Fruit fly (Drosophila melanogaster): ENCODE results near the gene CG42716.

CG42716 gene

dm6 chr3L:16048086-16048485 is 14.5 kb downstream of the CG42716 start (continued):
- no peak for TF ChIP-seq CrebA (GFP tag; optimal IDR thresholded peaks at IDR 0.05; ENCODE audit: borderline replicate concordance)
- no peak for TF ChIP-seq Vsx2 (GFP tag; optimal IDR thresholded peaks at IDR 0.05; ENCODE audit: partially characterized antibody)
- TF ChIP-seq CG32264 (GFP tag; optimal IDR thresholded peaks at IDR 0.05), result peak; percentile 44
- peak; percentile 60 for TF ChIP-seq psq (GFP tag; optimal IDR thresholded peaks at IDR 0.05)
- peak; percentile 54 for TF ChIP-seq Hnf4 (GFP tag; optimal IDR thresholded peaks at IDR 0.05)

DNA sequence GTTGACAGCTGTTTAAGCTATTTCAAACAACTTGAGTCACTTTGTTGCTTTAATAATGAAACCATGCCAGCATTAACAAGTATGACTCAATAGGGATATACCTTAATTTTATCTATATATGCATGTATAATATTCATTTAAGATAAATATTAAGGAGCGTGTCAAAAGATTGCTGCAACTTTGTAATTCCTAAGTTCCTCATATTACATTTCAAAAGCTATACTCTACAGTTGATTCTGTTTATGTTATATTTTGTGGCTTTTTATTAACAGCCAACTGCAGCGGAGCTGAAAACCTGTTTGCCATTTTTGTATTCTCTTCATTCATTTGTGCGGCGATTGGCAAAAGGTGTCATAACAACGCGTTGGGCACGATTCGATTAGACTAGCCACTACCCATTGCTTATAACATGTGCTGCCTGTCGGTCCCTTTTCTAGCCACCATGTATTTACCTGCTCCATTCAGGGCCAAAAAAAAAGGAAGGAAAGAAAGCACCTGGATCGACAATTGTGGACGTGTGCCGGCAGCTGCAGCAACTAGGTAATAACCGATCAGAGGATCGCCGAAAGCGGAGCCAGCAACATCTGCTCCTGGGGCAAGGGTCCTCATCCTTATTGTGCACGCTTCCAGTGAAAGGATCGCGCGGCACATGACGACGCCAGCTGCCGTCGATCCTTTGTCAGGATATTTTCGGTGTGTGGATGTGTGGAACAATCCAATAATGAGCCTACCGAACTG is 15.3 kb downstream of the CG42716 start:
- no peak for TF ChIP-seq Hnf4 (GFP tag; optimal IDR thresholded peaks at IDR 0.05)
- TF ChIP-seq sage (GFP tag; optimal IDR thresholded peaks at IDR 0.05), result peak; percentile 3
- no peak for TF ChIP-seq Mio (GFP tag; optimal IDR thresholded peaks at IDR 0.05)
- peak in 1 of 2 experiments; percentile 14 for TF ChIP-seq dl (GFP tag; optimal IDR thresholded peaks at IDR 0.05; ENCODE audit: insufficient read depth in 1 of 2, partially characterized antibody in 2 of 2)
- peak; percentile 15 for TF ChIP-seq rgr (GFP tag; optimal IDR thresholded peaks at IDR 0.05)
- peak; percentile 1 for TF ChIP-seq woc (GFP tag; optimal IDR thresholded peaks at IDR 0.05)

DNA sequence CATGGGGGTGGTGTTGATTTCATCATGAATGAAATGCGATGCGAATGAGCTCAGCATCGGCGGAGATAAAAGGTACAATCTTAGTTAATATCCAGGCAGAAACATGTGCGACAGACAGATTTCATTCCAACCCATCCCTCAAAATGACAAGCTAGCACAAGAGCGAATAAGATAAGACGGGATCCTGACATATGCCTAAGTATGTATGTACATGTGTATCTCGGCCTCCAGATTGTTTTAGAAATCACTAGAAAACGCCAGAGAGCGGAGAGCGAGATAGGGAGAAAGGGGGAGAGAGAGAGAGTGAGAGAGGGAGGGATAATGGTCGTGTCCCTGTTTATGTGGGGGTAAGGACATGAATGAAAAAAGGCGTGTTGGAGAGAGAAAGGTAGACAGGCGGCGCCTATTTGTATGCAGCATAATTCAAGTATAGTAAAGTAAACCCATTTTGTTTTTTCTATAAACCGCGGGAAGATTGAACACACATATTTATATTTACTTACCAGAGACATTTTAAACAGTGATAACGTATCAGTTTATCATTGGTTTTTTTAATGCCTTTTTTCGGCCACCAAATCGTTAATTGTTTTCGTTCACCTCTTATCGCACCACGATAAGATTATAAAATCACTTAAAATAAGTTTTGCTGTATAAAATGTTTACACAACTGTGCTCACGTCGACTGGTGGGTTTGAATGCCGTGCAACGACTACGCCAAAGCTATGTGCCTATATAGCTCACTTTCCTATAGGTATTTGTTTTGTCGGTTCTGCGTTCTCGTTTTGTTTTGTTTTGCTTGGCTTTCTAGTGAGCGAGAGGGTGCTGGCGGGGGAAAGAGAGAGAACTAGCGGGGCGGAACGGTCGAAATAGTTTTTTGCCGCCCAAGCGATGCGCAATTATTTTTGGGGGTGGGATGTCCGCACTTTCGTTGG is 16.6 kb downstream of the CG42716 start:
- TF ChIP-seq lola (GFP tag; optimal IDR thresholded peaks at IDR 0.05), result no peak
- TF ChIP-seq tai (GFP tag; optimal IDR thresholded peaks at IDR 0.05), result no peak
- peak; percentile 6 for TF ChIP-seq Hr83 (GFP tag; optimal IDR thresholded peaks at IDR 0.05; ENCODE audit: poor library complexity, severe bottlenecking)
- TF ChIP-seq Jra (GFP tag; optimal IDR thresholded peaks at IDR 0.05), result peak; percentile 38
- TF ChIP-seq CG9705 (GFP tag; optimal IDR thresholded peaks at IDR 0.05), result no peak
- TF ChIP-seq sv (GFP tag; optimal IDR thresholded peaks at IDR 0.05), result peak; percentile 32
- peak; percentile 63 for TF ChIP-seq Sp1 (GFP tag; optimal IDR thresholded peaks at IDR 0.05)
- TF ChIP-seq Hnf4 (GFP tag; optimal IDR thresholded peaks at IDR 0.05), result peak; percentile 22
- TF ChIP-seq h (GFP tag; optimal IDR thresholded peaks at IDR 0.05), result peak; percentile 58
- TF ChIP-seq Rel (GFP tag; optimal IDR thresholded peaks at IDR 0.05), result no peak
- peak; percentile 5 for TF ChIP-seq Rel (tag; optimal IDR thresholded peaks at IDR 0.05)
- peak; percentile 27 for TF ChIP-seq brk (GFP tag; optimal IDR thresholded peaks at IDR 0.05)
- TF ChIP-seq N (GFP tag; optimal IDR thresholded peaks at IDR 0.05), result no peak
- TF ChIP-seq br (GFP tag; optimal IDR thresholded peaks at IDR 0.05), result peak; percentile 2
- TF ChIP-seq CrebA (GFP tag; optimal IDR thresholded peaks at IDR 0.05; ENCODE audit: borderline replicate concordance), result peak; percentile 64
- TF ChIP-seq foxo (GFP tag; optimal IDR thresholded peaks at IDR 0.05), result no peak

dm6 chr3L:16050887-16051258 is 17.3 kb downstream of the CG42716 start, which contains the start of gene Diap1:
Diap1 (minus strand) TSS chr3L:16051034.
- TF ChIP-seq dmrt93B (GFP tag; optimal IDR thresholded peaks at IDR 0.05) (no peak), HLH106 (tag; optimal IDR thresholded peaks at IDR 0.05) (peak; percentile 15), Rel (GFP tag; optimal IDR thresholded peaks at IDR 0.05) (no peak), Rel (tag; optimal IDR thresholded peaks at IDR 0.05) (peak; percentile 65), Myc (optimal IDR thresholded peaks at IDR 0.05) (peak; percentile 74), Abd-B (GFP tag; optimal IDR thresholded peaks at IDR 0.05) (no peak), Vsx2 (GFP tag; optimal IDR thresholded peaks at IDR 0.05; ENCODE audit: partially characterized antibody) (peak; percentile 92)

dm6 chr3L:16051719-16052122 is 18.1 kb downstream of the CG42716 start, which contains the start of gene Mbs:
Mbs (plus strand) TSS chr3L:16051959.
- no peak for TF ChIP-seq Rel (GFP tag; optimal IDR thresholded peaks at IDR 0.05)
- TF ChIP-seq Rel (tag; optimal IDR thresholded peaks at IDR 0.05), result peak; percentile 57
- TF ChIP-seq HLH106 (tag; optimal IDR thresholded peaks at IDR 0.05), result peak; percentile 24
- TF ChIP-seq lola (GFP tag; optimal IDR thresholded peaks at IDR 0.05), result no peak
- TF ChIP-seq Dif (GFP tag; optimal IDR thresholded peaks at IDR 0.05; ENCODE audit: partially characterized antibody), result no peak
- no peak for TF ChIP-seq Myc (optimal IDR thresholded peaks at IDR 0.05)
- TF ChIP-seq brk (GFP tag; optimal IDR thresholded peaks at IDR 0.05), result peak; percentile 37
- TF ChIP-seq Sp1 (GFP tag; optimal IDR thresholded peaks at IDR 0.05), result peak; percentile 52
- TF ChIP-seq woc (GFP tag; optimal IDR thresholded peaks at IDR 0.05), result peak; percentile 42
- TF ChIP-seq Vsx2 (GFP tag; optimal IDR thresholded peaks at IDR 0.05; ENCODE audit: partially characterized antibody), result peak; percentile 50
- TF ChIP-seq tai (GFP tag; optimal IDR thresholded peaks at IDR 0.05), result peak; percentile 32
- no peak for TF ChIP-seq ey (GFP tag; optimal IDR thresholded peaks at IDR 0.05)
- no peak for TF ChIP-seq pan (optimal IDR thresholded peaks at IDR 0.05)
- peak; percentile 42 for TF ChIP-seq Hnf4 (GFP tag; optimal IDR thresholded peaks at IDR 0.05)
- no peak for TF ChIP-seq CG9705 (GFP tag; optimal IDR thresholded peaks at IDR 0.05)

Measured in whole organism, wandering third instar larva.